Worm (Caenorhabditis elegans): Measurements from ENCODE around the gene F46E10.2.

- TF ChIP-seq hmbx-1 (tag; optimal IDR thresholded peaks at IDR 0.05) (no peak), ama-1 (optimal IDR thresholded peaks at IDR 0.05) (no peak), ets-7 (tag; optimal IDR thresholded peaks at IDR 0.05) (no peak)
Measured at ce11 chrV:6565851-6566386, 45.7 kb downstream of the F46E10.2 start, which contains the start of gene K04A8.1.
